Fruit fly (Drosophila melanogaster): ENCODE measurements around the gene Mau2.

Mau2 gene

dm6 chr3R:15208712-15209499 is at the start of gene Mau2, which contains the start of gene Spn88Eb (continued):
- TF ChIP-seq ham (GFP tag; IDR thresholded peaks at IDR 0.05) (no peak), sd (tag; optimal IDR thresholded peaks at IDR 0.05) (no peak), CG12219 (GFP tag; optimal IDR thresholded peaks at IDR 0.05) (no peak), CG14965 (GFP tag; optimal IDR thresholded peaks at IDR 0.05; ENCODE audit: borderline replicate concordance) (no peak), gsb-n (tag; optimal IDR thresholded peaks at IDR 0.05) (no peak), B-H1 (GFP tag; IDR thresholded peaks at IDR 0.05) (peak; percentile 57; the same call in 2 of the 3 replicates), salm (tag; optimal IDR thresholded peaks at IDR 0.05) (no peak), sna (GFP tag; IDR thresholded peaks at IDR 0.05; ENCODE audit: partially characterized antibody) (peak; percentile 56; the same call in 1 of the 2 replicates), CG17385 (GFP tag; optimal IDR thresholded peaks at IDR 0.05) (peak; percentile 55), fd3F (GFP tag; optimal IDR thresholded peaks at IDR 0.05) (peak; percentile 34), knrl (GFP tag; IDR thresholded peaks at IDR 0.05; ENCODE audit: partially characterized antibody) (peak; percentile 82), Awh (GFP tag; IDR thresholded peaks at IDR 0.05) (peak; percentile 24; the same call in 1 of the 2 replicates), CG11247 (GFP tag; IDR thresholded peaks at IDR 0.05) (peak; percentile 82), Ets97D (GFP tag; optimal IDR thresholded peaks at IDR 0.05) (peak; percentile 39), CG7987 (GFP tag; optimal IDR thresholded peaks at IDR 0.05) (peak; percentile 10), CG6689 (GFP tag; IDR thresholded peaks at IDR 0.05) (0 out of 2 replicates have a peak, but pooled peaks have one; percentile 34), CG8944 (GFP tag; optimal IDR thresholded peaks at IDR 0.05) (peak; percentile 60), HHEX (GFP tag; optimal IDR thresholded peaks at IDR 0.05) (peak; percentile 42), ewg (GFP tag; optimal IDR thresholded peaks at IDR 0.05) (peak; percentile 41), Spps (tag; optimal IDR thresholded peaks at IDR 0.05) (no peak), Hsf (GFP tag; optimal IDR thresholded peaks at IDR 0.05) (peak; percentile 49), z (GFP tag; IDR thresholded peaks at IDR 0.05) (no peak), Opbp (GFP tag; IDR thresholded peaks at IDR 0.05; ENCODE audit: partially characterized antibody) (peak; percentile 84), Deaf1 (tag; optimal IDR thresholded peaks at IDR 0.05) (no peak), Lim3 (GFP tag; IDR thresholded peaks at IDR 0.05) (no peak), CG14667 (GFP tag; IDR thresholded peaks at IDR 0.05) (peak; percentile 82), CG1647 (GFP tag; optimal IDR thresholded peaks at IDR 0.05) (peak; percentile 66), YL-1 (GFP tag; optimal IDR thresholded peaks at IDR 0.05) (peak; percentile 67), shn (GFP tag; optimal IDR thresholded peaks at IDR 0.05) (peak; percentile 37), sens (GFP tag) (peak; percentile 89), Six4 (GFP tag; optimal IDR thresholded peaks at IDR 0.05) (peak; percentile 38), CG33557 (GFP tag; optimal IDR thresholded peaks at IDR 0.05) (peak; percentile 29), Eip74EF (GFP tag; optimal IDR thresholded peaks at IDR 0.05) (no peak), dati (GFP tag; IDR thresholded peaks at IDR 0.05) (no peak), Bgb (GFP tag; IDR thresholded peaks at IDR 0.05; ENCODE audit: partially characterized antibody) (peak; percentile 79), trh (GFP tag; optimal IDR thresholded peaks at IDR 0.05) (no peak), ken (GFP tag; IDR thresholded peaks at IDR 0.05) (peak; percentile 82), HLHmδ (GFP tag; optimal IDR thresholded peaks at IDR 0.05) (no peak), dysf (GFP tag; IDR thresholded peaks at IDR 0.05) (peak; percentile 80), CG12659 (GFP tag; optimal IDR thresholded peaks at IDR 0.05) (peak; percentile 75), lbe (GFP tag; optimal IDR thresholded peaks at IDR 0.05) (peak; percentile 57), Dll (GFP tag; IDR thresholded peaks at IDR 0.05; ENCODE audit: partially characterized antibody) (peak; percentile 75; the same call in 3 of the 4 replicates), zen2 (GFP tag; IDR thresholded peaks at IDR 0.05; ENCODE audit: partially characterized antibody) (no peak; the same call in 2 of the 3 replicates), CG6813 (GFP tag; optimal IDR thresholded peaks at IDR 0.05) (no peak), CG8359 (GFP tag; optimal IDR thresholded peaks at IDR 0.05; ENCODE audit: borderline replicate concordance) (no peak), Oaz (GFP tag; IDR thresholded peaks at IDR 0.05) (peak; percentile 35; the same call in 1 of the 2 replicates), Adf1 (GFP tag; IDR thresholded peaks at IDR 0.05) (peak; percentile 49; the same call in 1 of the 2 replicates), CG15479 (GFP tag; optimal IDR thresholded peaks at IDR 0.05) (no peak)

All from whole organism, embryonic.